Worm (Caenorhabditis elegans) whole organism, L4 larva: ENCODE measurements around the gene F35D11.1.

Experiments
- F10B5.3 ChIP-seq: sonication (generic microtip); optimal IDR thresholded peaks from 2 replicates; lab custom pipeline; 2016; ENCODE audit warnings: mild to moderate bottlenecking, missing genetic modification characterization, missing compliant biosample characterization
- F44E2.7 ChIP-seq: fragments of 200-800 bp; sonication (Bioruptor generic); IDR thresholded peaks from 2 replicates; pipeline ENCODE4 v2.1.2; 2022; ENCODE audit warnings: missing genetic modification characterization, missing compliant biosample characterization
- F49E8.2 ChIP-seq: sonication (generic microtip); optimal IDR thresholded peaks from 2 replicates; lab custom pipeline; 2016; ENCODE audit warnings: missing compliant biosample characterization, mild to moderate bottlenecking, missing genetic modification characterization, borderline replicate concordance
- Y48G9A.11 ChIP-seq: fragments of 200-800 bp; sonication (Bioruptor generic); IDR thresholded peaks from 2 replicates; pipeline ENCODE4 v1.3.6; 2022; ENCODE audit warnings: missing genetic modification reagents, missing genetic modification characterization, missing compliant biosample characterization
- Y5F2A.4 ChIP-seq: fragments of 200-800 bp; sonication (Bioruptor generic); optimal IDR thresholded peaks from 2 replicates; lab custom pipeline; 2018; ENCODE audit warnings: mild to moderate bottlenecking, missing genetic modification characterization, missing compliant biosample characterization
- ZK546.5 ChIP-seq, 2 experiments: sonication (generic microtip); optimal IDR thresholded peaks; 2 replicates each; lab custom pipeline; 2017; ENCODE audit warnings: missing biosample characterization in 2 of 2, missing genetic modification characterization in 2 of 2
- aha-1 ChIP-seq: fragments of 150-350 bp; peaks from one replicate; lab custom pipeline; 2014; ENCODE audit warnings: missing biosample characterization, missing genetic modification characterization
- cey-2 ChIP-seq: sonication (generic microtip); optimal IDR thresholded peaks from 3 replicates; lab custom pipeline; 2017; ENCODE audit warnings: missing genetic modification characterization, mild to moderate bottlenecking, missing compliant biosample characterization, antibody characterized with exemption, borderline replicate concordance; ENCODE audit not compliant: insufficient read depth
- ctbp-1 ChIP-seq: fragments of 200-800 bp; sonication (Bioruptor generic); IDR thresholded peaks from 2 replicates; pipeline ENCODE4 v1.3.6; 2022; ENCODE audit warnings: missing genetic modification reagents, missing genetic modification characterization, missing compliant biosample characterization
- daf-12 ChIP-seq: fragments of 150-350 bp; optimal IDR thresholded peaks from 2 replicates; lab custom pipeline; 2014; ENCODE audit warnings: missing biosample characterization, missing genetic modification reagents, missing genetic modification characterization
- daf-16 ChIP-seq, 3 experiments: sonication (generic microtip); optimal IDR thresholded peaks; 2 replicates each; lab custom pipeline; 2016 to 2017; ENCODE audit warnings: missing genetic modification characterization in 3 of 3, missing genetic modification reagents in 3 of 3, mild to moderate bottlenecking in 2 of 3, missing compliant biosample characterization in 2 of 3, missing biosample characterization in 1 of 3, moderate library complexity in 1 of 3
- dmd-9 ChIP-seq: fragments of 200-800 bp; sonication (Bioruptor generic); IDR thresholded peaks from 2 replicates; pipeline ENCODE4 v1.3.6; 2022; ENCODE audit warnings: missing genetic modification reagents, missing genetic modification characterization, missing compliant biosample characterization
- dpl-1 ChIP-seq: fragments of 150-350 bp; optimal IDR thresholded peaks from 2 replicates; lab custom pipeline; 2014; ENCODE audit warnings: missing biosample characterization, missing genetic modification reagents, missing genetic modification characterization
- duxl-1 ChIP-seq: sonication (generic microtip); optimal IDR thresholded peaks from 2 replicates; lab custom pipeline; 2016; ENCODE audit warnings: mild to moderate bottlenecking, missing genetic modification characterization, moderate library complexity, missing compliant biosample characterization; ENCODE audit not compliant: poor library complexity
- dve-1 ChIP-seq: sonication (generic microtip); optimal IDR thresholded peaks from 2 replicates; lab custom pipeline; 2017; ENCODE audit warnings: antibody characterized with exemption, mild to moderate bottlenecking, missing genetic modification characterization, missing compliant biosample characterization; ENCODE audit not compliant: insufficient read depth
- egl-27 ChIP-seq: sonication (generic microtip); optimal IDR thresholded peaks from 3 replicates; lab custom pipeline; 2017; ENCODE audit warnings: missing biosample characterization, missing genetic modification reagents, missing genetic modification characterization
- egl-43 ChIP-seq: fragments of 200-800 bp; sonication (Bioruptor generic); IDR thresholded peaks from 2 replicates; pipeline ENCODE4 v1.3.6; 2022; ENCODE audit warnings: missing genetic modification reagents, missing genetic modification characterization, missing compliant biosample characterization
- fkh-10 ChIP-seq: fragments of 150-350 bp; optimal IDR thresholded peaks from 2 replicates; lab custom pipeline; 2014; ENCODE audit warnings: missing biosample characterization, missing genetic modification reagents, missing genetic modification characterization
- fos-1 ChIP-seq: fragments of 150-350 bp; optimal IDR thresholded peaks from 2 replicates; lab custom pipeline; 2014; ENCODE audit warnings: missing biosample characterization, missing genetic modification characterization
- lim-7 ChIP-seq: fragments of 200-800 bp; sonication (Bioruptor generic); IDR thresholded peaks from 2 replicates; pipeline ENCODE4 v1.3.6; 2022; ENCODE audit warnings: missing genetic modification characterization, missing compliant biosample characterization
- lin-1 ChIP-seq: fragments of 200-800 bp; sonication (Bioruptor generic); IDR thresholded peaks from 2 replicates; pipeline ENCODE4 v1.3.6; 2022; ENCODE audit warnings: missing genetic modification reagents, missing genetic modification characterization, missing compliant biosample characterization
- lin-13 ChIP-seq: fragments of 150-350 bp; optimal IDR thresholded peaks from 2 replicates; lab custom pipeline; 2014; ENCODE audit warnings: missing biosample characterization, missing genetic modification reagents, missing genetic modification characterization
- lin-15B ChIP-seq: fragments of 150-350 bp; sonication (generic microtip); optimal IDR thresholded peaks from 3 replicates; lab custom pipeline; 2014; ENCODE audit warnings: missing biosample characterization, missing genetic modification characterization
- lin-29 ChIP-seq: fragments of 200-800 bp; sonication (Bioruptor generic); IDR thresholded peaks from 2 replicates; pipeline ENCODE4 v1.3.6; 2022; ENCODE audit warnings: missing genetic modification reagents, missing genetic modification characterization, missing compliant biosample characterization
- lin-39 ChIP-seq: fragments of 150-350 bp; optimal IDR thresholded peaks from 2 replicates; lab custom pipeline; 2014; ENCODE audit warnings: missing biosample characterization, missing genetic modification reagents, missing genetic modification characterization
- mdl-1 ChIP-seq, 2 experiments: fragments of 150-350 bp in 1 of 2; sonication (generic microtip) in 1 of 2; optimal IDR thresholded peaks; 2 replicates each; lab custom pipeline; 2014 to 2017; ENCODE audit warnings: missing biosample characterization in 2 of 2, missing genetic modification characterization in 2 of 2
- mep-1 ChIP-seq: fragments of 150-350 bp; sonication (generic microtip); optimal IDR thresholded peaks from 3 replicates; lab custom pipeline; 2014; ENCODE audit warnings: missing biosample characterization, missing genetic modification characterization
- mxl-3 ChIP-seq: fragments of 200-800 bp; sonication (Bioruptor generic); optimal IDR thresholded peaks from 2 replicates; lab custom pipeline; 2018; ENCODE audit warnings: mild to moderate bottlenecking, missing genetic modification characterization, missing compliant biosample characterization
- nhr-102 ChIP-seq: sonication (generic microtip); optimal IDR thresholded peaks from 2 replicates; lab custom pipeline; 2016; ENCODE audit warnings: mild to moderate bottlenecking, missing genetic modification characterization, moderate library complexity, missing compliant biosample characterization
- nhr-237 ChIP-seq: sonication (generic microtip); optimal IDR thresholded peaks from 2 replicates; lab custom pipeline; 2017; ENCODE audit warnings: missing biosample characterization, missing genetic modification characterization
- nhr-42 ChIP-seq: fragments of 200-800 bp; sonication (Bioruptor generic); IDR thresholded peaks from 2 replicates; pipeline ENCODE4 v1.3.6; 2022; ENCODE audit warnings: missing genetic modification characterization, missing compliant biosample characterization
- nhr-76 ChIP-seq: fragments of 150-350 bp; optimal IDR thresholded peaks from 2 replicates; lab custom pipeline; 2014; ENCODE audit warnings: missing biosample characterization, missing genetic modification characterization
- pha-4 ChIP-seq, 2 experiments: fragments of 150-350 bp in 1 of 2; fragments of 200-800 bp in 1 of 2; sonication (Bioruptor generic) in 1 of 2; IDR thresholded peaks in 1 of 2; optimal IDR thresholded peaks in 1 of 2; 2 replicates each; pipeline versions ENCODE4 v1.3.6 to Lab custom; 2014 to 2022; ENCODE audit warnings: missing genetic modification characterization in 2 of 2, missing genetic modification reagents in 2 of 2, missing biosample characterization in 1 of 2, missing compliant biosample characterization in 1 of 2
- php-3 ChIP-seq: fragments of 200-800 bp; sonication (Bioruptor generic); IDR thresholded peaks from 2 replicates; pipeline ENCODE4 v1.3.6; 2022; ENCODE audit warnings: missing genetic modification reagents, missing genetic modification characterization, missing compliant biosample characterization
- sdz-12 ChIP-seq: fragments of 200-800 bp; sonication (Bioruptor generic); optimal IDR thresholded peaks from 2 replicates; lab custom pipeline; 2018; ENCODE audit warnings: mild to moderate bottlenecking, missing genetic modification characterization, missing compliant biosample characterization
- unc-130 ChIP-seq: sonication (generic microtip); optimal IDR thresholded peaks from 2 replicates; lab custom pipeline; 2016; ENCODE audit warnings: missing genetic modification reagents, missing genetic modification characterization, missing compliant biosample characterization
- unc-62 ChIP-seq, 3 experiments: fragments of 150-350 bp in 1 of 3; sonication (generic microtip); optimal IDR thresholded peaks in 2 of 3; peaks in 1 of 3; 1 replicate in 1 of 3; 2 replicates in 2 of 3; lab custom pipeline; 2014 to 2017; ENCODE audit warnings: missing biosample characterization in 3 of 3, missing genetic modification characterization in 3 of 3, missing genetic modification reagents in 3 of 3, missing genotype in 1 of 3
- vab-7 ChIP-seq: fragments of 200-800 bp; sonication (Bioruptor generic); IDR thresholded peaks from 2 replicates; pipeline ENCODE4 v1.3.6; 2022; ENCODE audit warnings: missing genetic modification reagents, missing genetic modification characterization, missing compliant biosample characterization
- zfp-3 ChIP-seq: fragments of 200-800 bp; sonication (Bioruptor generic); conservative IDR thresholded peaks from 2 replicates; pipeline ENCODE4 v1.3.6; 2022; ENCODE audit warnings: missing genetic modification reagents, missing genetic modification characterization, missing compliant biosample characterization

F35D11.1 gene

DNA sequence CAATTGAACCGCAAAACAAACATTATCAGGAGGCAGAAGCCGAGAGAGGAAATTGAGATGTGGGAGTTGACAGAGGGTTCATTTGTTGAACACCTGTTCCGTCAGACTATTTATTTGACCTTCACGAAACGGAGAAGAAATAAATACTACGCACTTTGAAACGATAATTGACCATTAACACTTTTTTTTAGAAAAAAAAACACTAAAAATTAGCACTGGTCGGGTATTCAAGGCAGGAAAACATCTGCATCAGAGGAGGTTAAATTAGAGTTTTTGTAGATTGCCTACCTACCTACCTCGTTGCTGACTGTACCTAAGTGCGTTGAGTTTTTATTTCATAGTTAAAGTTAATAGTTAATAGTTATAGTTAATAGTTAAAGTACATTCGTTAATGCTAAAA, 23.4 kb downstream of the F35D11.1 start:
- TF ChIP-seq vab-7 (GFP tag; lab: Robert Waterston, UW), result no peak
- peak in 1 of 2 experiments; percentile 97 for TF ChIP-seq unc-62 (GFP tag; optimal IDR thresholded peaks at IDR 0.05 in 1 of 2; lab: Kevin White, UChicago)
- no peak for TF ChIP-seq unc-62 (tag; optimal IDR thresholded peaks at IDR 0.05; lab: Kevin White, UChicago)

DNA sequence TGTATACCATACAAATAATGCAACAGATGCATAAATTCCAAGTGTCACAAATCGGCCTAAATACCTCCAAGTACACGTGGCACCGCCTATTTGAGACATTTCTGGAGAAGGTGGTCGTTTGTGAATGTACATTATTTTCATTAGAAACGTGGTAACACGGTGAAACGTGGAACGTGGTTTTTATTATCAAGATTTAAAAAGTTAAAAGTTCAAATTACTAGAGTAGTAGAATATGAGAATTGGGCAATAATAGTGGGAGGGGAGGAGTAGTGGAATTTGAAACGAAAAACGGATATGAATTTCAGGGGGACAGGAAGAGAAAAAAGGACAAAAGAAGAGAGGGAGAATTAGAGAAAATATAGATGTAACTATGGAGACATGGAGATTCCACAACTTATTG, 29.1 kb downstream of the F35D11.1 start, which contains the start of gene fut-6:
Gene fut-6 (minus strand): TSS at position 101 of the 400 bp plus-strand sequence.
- no peak for TF ChIP-seq vab-7 (GFP tag; lab: Robert Waterston, UW)
- TF ChIP-seq mxl-3 (GFP tag; lab: Kevin White, UChicago), result no peak
- no peak for TF ChIP-seq ctbp-1 (GFP tag; lab: Robert Waterston, UW)
- no peak for TF ChIP-seq F44E2.7 (GFP tag; lab: Robert Waterston, UW)
- no peak for TF ChIP-seq Y5F2A.4
- no peak for TF ChIP-seq zfp-3 (GFP tag; lab: Robert Waterston, UW)
- TF ChIP-seq aha-1 (tag; lab: Kevin White, UChicago), result no peak
- no peak for TF ChIP-seq nhr-237 (tag; lab: Kevin White, UChicago)
- TF ChIP-seq F10B5.3 (tag; lab: Kevin White, UChicago), result no peak
- no peak for TF ChIP-seq lin-1 (GFP tag; lab: Robert Waterston, UW)
- no peak for TF ChIP-seq dve-1
- no peak for TF ChIP-seq fos-1 (tag; lab: Kevin White, UChicago)
- no peak for TF ChIP-seq sdz-12

DNA sequence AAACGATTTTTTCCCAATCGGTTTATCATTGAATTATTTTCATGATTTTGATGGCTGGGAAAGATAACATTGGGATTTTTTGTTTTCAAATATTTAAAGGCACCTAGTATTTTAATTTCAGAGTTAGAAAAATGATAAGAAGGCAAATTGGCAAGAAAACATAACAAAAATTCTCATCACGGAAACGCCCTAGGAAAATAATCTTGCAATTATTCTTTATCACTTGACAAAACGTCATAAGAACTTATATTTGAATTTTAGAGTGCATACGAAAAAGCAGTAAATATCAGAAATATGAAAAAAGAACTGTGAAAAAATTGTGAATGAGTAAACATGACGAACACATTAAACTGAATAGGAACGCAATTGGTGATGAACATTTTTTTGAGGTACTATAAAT, 30.7 kb downstream of the F35D11.1 start:
- no peak for TF ChIP-seq daf-16 (GFP tag; optimal IDR thresholded peaks at IDR 0.05; lab: Kevin White, UChicago)
- peak; percentile 83 for TF ChIP-seq daf-16 (tag; optimal IDR thresholded peaks at IDR 0.05; lab: Kevin White, UChicago)
- TF ChIP-seq F49E8.2 (tag; lab: Kevin White, UChicago), result no peak
- TF ChIP-seq egl-43 (GFP tag; lab: Robert Waterston, UW), result no peak
- TF ChIP-seq cey-2 (tag; lab: Kevin White, UChicago), result no peak

DNA sequence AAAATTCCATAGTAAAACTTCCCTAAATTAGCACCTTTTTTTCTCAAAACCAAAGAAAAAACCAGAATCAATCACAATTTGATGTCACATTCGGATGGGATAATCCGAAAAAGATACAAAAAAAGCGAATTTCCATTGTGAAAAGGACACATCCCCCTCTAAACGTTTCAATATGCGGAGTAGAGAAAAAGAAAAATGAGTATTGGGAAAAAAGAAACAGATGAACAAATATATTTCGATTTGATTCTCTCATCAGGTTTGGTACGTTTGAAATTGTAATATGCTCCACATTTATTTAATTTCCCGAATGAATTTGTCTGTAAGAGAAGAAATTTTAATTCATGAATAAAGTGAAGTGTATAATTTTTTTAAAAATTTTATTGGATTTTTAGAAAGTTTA, 31.5 kb downstream of the F35D11.1 start:
- TF ChIP-seq dpl-1 (GFP tag; lab: Kevin White, UChicago), result no peak
- no peak for TF ChIP-seq mdl-1 (tag; optimal IDR thresholded peaks at IDR 0.05; lab: Kevin White, UChicago)
- no peak for TF ChIP-seq pha-4 (GFP tag; IDR thresholded peaks at IDR 0.05; lab: Robert Waterston, UW)
- no peak for TF ChIP-seq pha-4 (tag; optimal IDR thresholded peaks at IDR 0.05; lab: Kevin White, UChicago)
- TF ChIP-seq unc-130, result no peak
- no peak for TF ChIP-seq duxl-1 (tag; lab: Kevin White, UChicago)
- TF ChIP-seq lin-13 (GFP tag; lab: Kevin White, UChicago), result no peak
- no peak for TF ChIP-seq lin-29 (GFP tag; lab: Robert Waterston, UW)
- TF ChIP-seq egl-27, result no peak
- TF ChIP-seq ctbp-1 (GFP tag; lab: Robert Waterston, UW), result no peak
- TF ChIP-seq nhr-42 (GFP tag; lab: Robert Waterston, UW), result no peak
- no peak for TF ChIP-seq php-3 (GFP tag; lab: Robert Waterston, UW)
- TF ChIP-seq ZK546.5 (tag; optimal IDR thresholded peaks at IDR 0.05; lab: Kevin White, UChicago), result no peak
- TF ChIP-seq mep-1 (tag; lab: Kevin White, UChicago), result no peak

DNA sequence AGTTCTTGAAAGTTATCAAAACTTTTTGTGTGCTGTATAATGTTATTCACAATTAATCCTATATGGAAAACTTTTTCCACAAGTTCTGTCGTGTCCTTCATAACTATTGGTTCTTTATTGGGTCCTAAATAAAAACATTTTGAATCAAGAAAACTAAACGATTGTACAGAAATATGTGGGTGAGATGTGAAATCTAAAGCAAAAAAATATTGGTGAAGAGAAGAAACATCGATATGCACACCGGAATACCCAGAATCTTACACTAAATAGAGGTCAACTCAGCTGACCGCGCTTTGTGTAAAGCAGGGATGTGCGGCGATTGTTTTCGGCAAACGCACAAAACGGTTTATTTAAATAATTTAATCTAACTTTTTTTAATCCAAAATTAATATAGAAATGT, 34.6 kb downstream of the F35D11.1 start, which contains the start of gene T05A7.13:
Gene T05A7.13 (minus strand): TSS at position 101 of the 400 bp plus-strand sequence.
- TF ChIP-seq cey-2 (tag; lab: Kevin White, UChicago), result no peak
- no peak for TF ChIP-seq nhr-102 (tag; lab: Kevin White, UChicago)
- TF ChIP-seq Y48G9A.11 (GFP tag; lab: Robert Waterston, UW), result no peak
- no peak for TF ChIP-seq fkh-10
- TF ChIP-seq lin-39, result no peak
- no peak for TF ChIP-seq nhr-76 (tag; lab: Kevin White, UChicago)
- TF ChIP-seq lim-7 (GFP tag; lab: Robert Waterston, UW), result no peak
- no peak for TF ChIP-seq mdl-1 (tag; optimal IDR thresholded peaks at IDR 0.05; lab: Kevin White, UChicago)
- no peak for TF ChIP-seq lin-15B (tag; lab: Kevin White, UChicago)
- no peak for TF ChIP-seq daf-12 (tag; lab: Kevin White, UChicago)
- TF ChIP-seq dmd-9 (GFP tag; lab: Robert Waterston, UW), result no peak
